Worm (Caenorhabditis elegans): ENCODE results near the gene sto-4.

DNA sequence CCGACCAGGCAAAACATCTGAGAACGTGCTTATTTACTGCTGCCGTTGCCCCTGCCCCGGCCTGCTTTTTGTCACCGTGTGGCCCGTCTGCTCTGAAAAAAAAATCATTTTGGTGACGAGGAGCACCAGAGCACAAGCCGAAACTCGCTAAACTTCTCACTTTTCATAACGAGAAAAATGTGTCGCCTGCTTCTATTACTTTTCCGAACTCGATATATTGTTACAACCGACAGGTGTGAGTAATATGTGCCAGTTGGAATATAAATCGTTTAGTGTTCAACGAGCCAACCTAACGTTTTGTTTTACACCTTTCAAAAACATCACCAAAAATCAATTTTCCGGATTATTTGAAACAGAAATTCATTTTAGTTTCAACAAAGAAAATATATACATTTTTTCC is 6.2 kb upstream of the sto-4 start:
- TF ChIP-seq cog-1 (tag; optimal IDR thresholded peaks at IDR 0.05) (no peak), flt-1 (GFP tag; IDR thresholded peaks at IDR 0.05) (no peak), ref-1 (GFP tag; conservative IDR thresholded peaks at IDR 0.05) (no peak), ztf-23 (GFP tag; IDR thresholded peaks at IDR 0.05) (no peak)
